Fruit fly (Drosophila melanogaster) whole organism, adult: ENCODE results near the gene galene.

ENCODE experiments used
- CG11617 ChIP-seq: fragments of 200-800 bp; sonication (Bioruptor generic); optimal IDR thresholded peaks from 2 replicates; lab custom pipeline; 2017; ENCODE audit warnings: mild to moderate bottlenecking, missing biosample characterization, missing genetic modification reagents, missing genetic modification characterization
- CG12768 ChIP-seq: fragments of 200-800 bp; sonication (Bioruptor generic); optimal IDR thresholded peaks from 2 replicates; lab custom pipeline; 2017; ENCODE audit warnings: missing biosample characterization, missing genetic modification characterization, mild to moderate bottlenecking, moderate library complexity, missing genetic modification reagents
- CG14711 ChIP-seq: fragments of 200-800 bp; sonication (Bioruptor generic); optimal IDR thresholded peaks from 2 replicates; lab custom pipeline; 2018; ENCODE audit warnings: missing biosample characterization, mild to moderate bottlenecking, missing genetic modification characterization, moderate library complexity
- CG1620 ChIP-seq: fragments of 200-800 bp; sonication (Bioruptor generic); optimal IDR thresholded peaks from 2 replicates; lab custom pipeline; 2016; ENCODE audit warnings: missing biosample characterization, missing genetic modification characterization
- CG33017 ChIP-seq: fragments of 200-800 bp; sonication (Bioruptor generic); optimal IDR thresholded peaks from 2 replicates; lab custom pipeline; 2018; ENCODE audit warnings: missing biosample characterization, mild to moderate bottlenecking, missing genetic modification characterization, moderate library complexity
- CG5204 ChIP-seq: fragments of 200-800 bp; sonication (Bioruptor generic); optimal IDR thresholded peaks from 2 replicates; lab custom pipeline; 2016; ENCODE audit warnings: missing biosample characterization, missing genetic modification characterization
- CG7045 ChIP-seq: fragments of 200-800 bp; sonication (Bioruptor generic); optimal IDR thresholded peaks from 2 replicates; lab custom pipeline; 2017; ENCODE audit warnings: missing biosample characterization, mild to moderate bottlenecking, missing genetic modification characterization
- CG7101 ChIP-seq: fragments of 200-800 bp; sonication (Bioruptor generic); optimal IDR thresholded peaks from 2 replicates; lab custom pipeline; 2018; ENCODE audit warnings: missing biosample characterization, mild to moderate bottlenecking, missing genetic modification characterization, moderate library complexity
- Clk ChIP-seq: fragments of 200-800 bp; sonication (Bioruptor generic); optimal IDR thresholded peaks from 2 replicates; lab custom pipeline; 2017; ENCODE audit warnings: missing biosample characterization, missing genetic modification characterization
- Crg-1 ChIP-seq: fragments of 200-800 bp; sonication (Bioruptor generic); optimal IDR thresholded peaks from 2 replicates; lab custom pipeline; 2016; ENCODE audit warnings: missing biosample characterization, missing genetic modification characterization
- Hr96 ChIP-seq: fragments of 200-800 bp; sonication (Bioruptor generic); optimal IDR thresholded peaks from 2 replicates; lab custom pipeline; 2016; ENCODE audit warnings: missing biosample characterization, missing genetic modification characterization
- Mnt ChIP-seq: fragments of 200-800 bp; sonication (Bioruptor generic); optimal IDR thresholded peaks from 2 replicates; lab custom pipeline; 2016; ENCODE audit warnings: missing biosample characterization, mild to moderate bottlenecking, missing genetic modification characterization
- bab1 ChIP-seq: fragments of 200-800 bp; sonication (Bioruptor generic); optimal IDR thresholded peaks from 3 replicates; lab custom pipeline; 2019; ENCODE audit warnings: missing biosample characterization, mild to moderate bottlenecking, missing genetic modification characterization, moderate library complexity
- cic ChIP-seq: fragments of 200-800 bp; sonication (Bioruptor generic); optimal IDR thresholded peaks from 2 replicates; lab custom pipeline; 2017; ENCODE audit warnings: missing biosample characterization, mild to moderate bottlenecking, missing genetic modification characterization, moderate library complexity
- cnc ChIP-seq, 2 experiments: fragments of >200 bp; optimal IDR thresholded peaks; 2 replicates each; lab custom pipeline; 2017
- kay ChIP-seq: fragments of 200-800 bp; sonication (Bioruptor generic); peaks from one replicate; lab custom pipeline; 2016; ENCODE audit warnings: missing biosample characterization, missing genetic modification characterization, borderline replicate concordance
- ovo ChIP-seq: fragments of 200-800 bp; sonication (Bioruptor generic); optimal IDR thresholded peaks from 2 replicates; lab custom pipeline; 2016; ENCODE audit warnings: missing biosample characterization, missing genetic modification characterization
- pad ChIP-seq: fragments of 200-800 bp; sonication (Bioruptor generic); optimal IDR thresholded peaks from 3 replicates; lab custom pipeline; 2017; ENCODE audit warnings: missing biosample characterization, missing genetic modification characterization, mild to moderate bottlenecking, moderate library complexity, missing genetic modification reagents
- tj ChIP-seq: fragments of 200-800 bp; sonication (Bioruptor generic); optimal IDR thresholded peaks from 3 replicates; lab custom pipeline; 2017; ENCODE audit warnings: missing biosample characterization, mild to moderate bottlenecking, missing genetic modification characterization, moderate library complexity
- toe ChIP-seq: fragments of 200-800 bp; sonication (Bioruptor generic); optimal IDR thresholded peaks from 2 replicates; lab custom pipeline; 2016; ENCODE audit warnings: missing biosample characterization, missing genetic modification characterization

galene gene

dm6 chr3L:1202588-1203195, 32.8 kb upstream of the galene start, which contains the start of gene meep:
Gene meep, minus strand, starts transcription at chr3L:1203036.
- TF ChIP-seq cic (peak; percentile 51), Crg-1 (no peak), CG11617 (GFP tag; lab: Kevin White, UChicago) (no peak), tj (no peak), CG14711 (tag; lab: Kevin White, UChicago) (no peak)

- TF ChIP-seq bab1 (GFP tag; lab: Kevin White, UChicago) (no peak), ovo (GFP tag; lab: Kevin White, UChicago) (no peak), pad (GFP tag; lab: Kevin White, UChicago) (no peak), CG12768 (no peak), CG11617 (GFP tag; lab: Kevin White, UChicago) (no peak), toe (GFP tag; lab: Kevin White, UChicago) (no peak), CG14711 (tag; lab: Kevin White, UChicago) (no peak), Hr96 (GFP tag; lab: Kevin White, UChicago) (no peak), CG7101 (tag; lab: Kevin White, UChicago) (no peak), CG1620 (no peak), tj (no peak), CG5204 (GFP tag; lab: Kevin White, UChicago) (no peak), Crg-1 (no peak), cic (no peak), Clk (GFP tag; lab: Kevin White, UChicago) (no peak)
These were observed 31.6 kb upstream of the galene start for dm6 chr3L:1203855-1204431.

- peak; percentile 78 for TF ChIP-seq CG12768
- peak; percentile 55 for TF ChIP-seq pad (GFP tag; lab: Kevin White, UChicago)
- no peak for TF ChIP-seq cnc (optimal IDR thresholded peaks at IDR 0.05; lab: Kevin White, UChicago)
- no peak for TF ChIP-seq kay (GFP tag; lab: Kevin White, UChicago)
- peak; percentile 9 for TF ChIP-seq Crg-1
- TF ChIP-seq Clk (GFP tag; lab: Kevin White, UChicago): peak; percentile 78
- TF ChIP-seq toe (GFP tag; lab: Kevin White, UChicago): peak; percentile 70
- TF ChIP-seq CG7101 (tag; lab: Kevin White, UChicago): peak; percentile 63
- peak; percentile 22 for TF ChIP-seq Mnt (GFP tag; lab: Kevin White, UChicago)
- TF ChIP-seq CG11617 (GFP tag; lab: Kevin White, UChicago): peak; percentile 79
- TF ChIP-seq tj: peak; percentile 44
- peak; percentile 77 for TF ChIP-seq CG7045
- TF ChIP-seq cic: peak; percentile 11
- TF ChIP-seq CG14711 (tag; lab: Kevin White, UChicago): peak; percentile 24
- TF ChIP-seq CG33017: peak; percentile 72
- TF ChIP-seq ovo (GFP tag; lab: Kevin White, UChicago): no peak
- no peak for TF ChIP-seq CG1620
- peak; percentile 85 for TF ChIP-seq CG5204 (GFP tag; lab: Kevin White, UChicago)
- no peak for TF ChIP-seq bab1 (GFP tag; lab: Kevin White, UChicago)
- TF ChIP-seq Hr96 (GFP tag; lab: Kevin White, UChicago): peak; percentile 84
These were observed 30.6 kb upstream of the galene start, which contains the start of gene CG9119 for dm6 chr3L:1204674-1205547. Gene CG9119, minus strand, starts transcription at chr3L:1204795.

dm6 chr3L:1206682-1207421, 28.7 kb upstream of the galene start, which contains the start of gene LysB:
Gene LysB, plus strand, starts transcription at chr3L:1207371.
- TF ChIP-seq CG5204 (GFP tag; lab: Kevin White, UChicago) (no peak), cic (no peak), CG11617 (GFP tag; lab: Kevin White, UChicago) (no peak), kay (GFP tag; lab: Kevin White, UChicago) (no peak), toe (GFP tag; lab: Kevin White, UChicago) (no peak), CG7101 (tag; lab: Kevin White, UChicago) (no peak), ovo (GFP tag; lab: Kevin White, UChicago) (no peak), Crg-1 (no peak), cnc (optimal IDR thresholded peaks at IDR 0.05; lab: Kevin White, UChicago) (no peak), Hr96 (GFP tag; lab: Kevin White, UChicago) (no peak), CG12768 (no peak), CG7045 (no peak)

- TF ChIP-seq ovo (GFP tag; lab: Kevin White, UChicago) (no peak), kay (GFP tag; lab: Kevin White, UChicago) (no peak), cic (no peak), CG12768 (no peak), bab1 (GFP tag; lab: Kevin White, UChicago) (no peak), CG1620 (no peak), Crg-1 (no peak), Clk (GFP tag; lab: Kevin White, UChicago) (no peak), pad (GFP tag; lab: Kevin White, UChicago) (no peak), Mnt (GFP tag; lab: Kevin White, UChicago) (no peak), CG7045 (no peak), cnc (optimal IDR thresholded peaks at IDR 0.05; lab: Kevin White, UChicago) (no peak), CG5204 (GFP tag; lab: Kevin White, UChicago) (no peak), toe (GFP tag; lab: Kevin White, UChicago) (no peak), CG33017 (no peak)
These were observed 27.3 kb upstream of the galene start for dm6 chr3L:1208206-1208605.
